Worm (Caenorhabditis elegans) whole organism, L4 larva: ENCODE measurements around the gene dod-20.

Experiments used
- Y5F2A.4 ChIP-seq: fragments of 200-800 bp; sonication (Bioruptor generic); optimal IDR thresholded peaks from 2 replicates; lab custom pipeline; 2018; ENCODE audit warnings: mild to moderate bottlenecking, missing genetic modification characterization, missing compliant biosample characterization
- ceh-32 ChIP-seq: sonication (generic microtip); optimal IDR thresholded peaks from 2 replicates; lab custom pipeline; 2016; ENCODE audit warnings: mild to moderate bottlenecking, missing genetic modification characterization, missing compliant biosample characterization; ENCODE audit not compliant: poor library complexity
- daf-12 ChIP-seq: fragments of 150-350 bp; optimal IDR thresholded peaks from 2 replicates; lab custom pipeline; 2014; ENCODE audit warnings: missing biosample characterization, missing genetic modification reagents, missing genetic modification characterization
- dmd-8 ChIP-seq: fragments of 200-800 bp; sonication (Bioruptor generic); IDR thresholded peaks from 2 replicates; pipeline ENCODE4 v1.3.6; 2022; ENCODE audit warnings: missing genetic modification characterization, missing compliant biosample characterization
- dve-1 ChIP-seq: sonication (generic microtip); optimal IDR thresholded peaks from 2 replicates; lab custom pipeline; 2017; ENCODE audit warnings: antibody characterized with exemption, mild to moderate bottlenecking, missing genetic modification characterization, missing compliant biosample characterization; ENCODE audit not compliant: insufficient read depth
- egl-27 ChIP-seq: sonication (generic microtip); optimal IDR thresholded peaks from 3 replicates; lab custom pipeline; 2017; ENCODE audit warnings: missing biosample characterization, missing genetic modification reagents, missing genetic modification characterization
- lsy-2 ChIP-seq, 2 experiments: fragments of 150-350 bp in 1 of 2; sonication (generic microtip) in 1 of 2; optimal IDR thresholded peaks; 2 replicates each; lab custom pipeline; 2014 to 2017; ENCODE audit warnings: missing biosample characterization in 2 of 2, missing genetic modification characterization in 2 of 2
- nhr-42 ChIP-seq: fragments of 200-800 bp; sonication (Bioruptor generic); IDR thresholded peaks from 2 replicates; pipeline ENCODE4 v1.3.6; 2022; ENCODE audit warnings: missing genetic modification characterization, missing compliant biosample characterization
- nhr-76 ChIP-seq: fragments of 150-350 bp; optimal IDR thresholded peaks from 2 replicates; lab custom pipeline; 2014; ENCODE audit warnings: missing biosample characterization, missing genetic modification characterization
- nhr-77 ChIP-seq: fragments of 150-350 bp; optimal IDR thresholded peaks from 2 replicates; lab custom pipeline; 2014; ENCODE audit warnings: missing biosample characterization, missing genetic modification characterization
- saeg-2 ChIP-seq: fragments of 200-800 bp; sonication (Bioruptor generic); IDR thresholded peaks from 2 replicates; pipeline ENCODE4 v1.3.6; 2022; ENCODE audit warnings: missing genetic modification reagents, missing genetic modification characterization, missing compliant biosample characterization
- snpc-4 ChIP-seq: fragments of 150-350 bp; optimal IDR thresholded peaks from 2 replicates; lab custom pipeline; 2014; ENCODE audit warnings: missing biosample characterization, missing genetic modification characterization
- unc-39 ChIP-seq: sonication (generic microtip); optimal IDR thresholded peaks from 2 replicates; lab custom pipeline; 2017; ENCODE audit warnings: missing biosample characterization, missing genetic modification characterization

ce11 chrV:446574-446973, 24.3 kb downstream of the dod-20 start, which contains the start of gene srh-34:
- TF ChIP-seq unc-39 (tag; lab: Kevin White, UChicago) (no peak), egl-27 (tag; lab: Kevin White, UChicago) (no peak), saeg-2 (GFP tag; lab: Robert Waterston, UW) (no peak), nhr-77 (tag; lab: Kevin White, UChicago) (no peak), lsy-2 (tag; optimal IDR thresholded peaks at IDR 0.05; lab: Kevin White, UChicago) (no peak), nhr-76 (tag; lab: Kevin White, UChicago) (no peak), nhr-42 (no peak), dmd-8 (no peak), daf-12 (tag; lab: Kevin White, UChicago) (no peak), Y5F2A.4 (GFP tag; lab: Kevin White, UChicago) (no peak), snpc-4 (tag; lab: Kevin White, UChicago) (no peak), ceh-32 (no peak), dve-1 (tag; lab: Kevin White, UChicago) (no peak)
